Worm (Caenorhabditis elegans): Measurements from ENCODE around the gene srh-45.

DNA sequence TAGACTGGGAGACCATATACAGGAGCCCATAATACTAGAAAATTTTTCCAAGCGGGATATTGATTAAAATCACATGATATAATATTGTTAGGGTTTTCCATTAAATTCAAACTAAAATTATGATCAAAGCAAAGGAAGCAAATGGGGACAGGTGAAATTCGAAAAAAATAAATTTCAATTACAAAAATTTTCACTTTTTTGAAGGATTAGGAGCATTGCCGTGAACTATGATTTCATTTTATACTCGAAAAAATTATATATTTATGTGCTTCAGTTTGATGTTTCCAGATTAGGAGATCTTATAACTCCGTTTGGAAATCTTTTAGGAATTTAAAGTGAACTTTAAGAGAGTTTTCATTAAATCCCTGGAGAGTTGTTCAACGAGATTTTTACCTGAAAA, 44.2 kb downstream of the srh-45 start, which contains the start of gene F07B10.7:
- no peak for TF ChIP-seq snpc-4 (GFP tag; optimal IDR thresholded peaks at IDR 0.05)
- no peak for TF ChIP-seq snpc-4 (tag; optimal IDR thresholded peaks at IDR 0.05)
- no peak for TF ChIP-seq nhr-80 (tag; optimal IDR thresholded peaks at IDR 0.05)
- TF ChIP-seq dox-1 (GFP tag; IDR thresholded peaks at IDR 0.05) = no peak
- no peak for TF ChIP-seq zfh-2 (GFP tag; conservative IDR thresholded peaks at IDR 0.05)
- TF ChIP-seq lin-54 (GFP tag; optimal IDR thresholded peaks at IDR 0.05) = no peak
- TF ChIP-seq pha-4 (tag; optimal IDR thresholded peaks at IDR 0.05) = no peak
- no peak for TF ChIP-seq F33H1.4 (GFP tag; IDR thresholded peaks at IDR 0.05)
- TF ChIP-seq fkh-3 (tag; optimal IDR thresholded peaks at IDR 0.05) = no peak
- no peak for TF ChIP-seq tlf-1 (GFP tag; optimal IDR thresholded peaks at IDR 0.05)
- TF ChIP-seq efl-1 (GFP tag; optimal IDR thresholded peaks at IDR 0.05) = no peak
- TF ChIP-seq unc-62 (GFP tag; optimal IDR thresholded peaks at IDR 0.05) = no peak
- TF ChIP-seq mxl-1 (tag; optimal IDR thresholded peaks at IDR 0.05) = no peak
